In the genomic region with DNA sequence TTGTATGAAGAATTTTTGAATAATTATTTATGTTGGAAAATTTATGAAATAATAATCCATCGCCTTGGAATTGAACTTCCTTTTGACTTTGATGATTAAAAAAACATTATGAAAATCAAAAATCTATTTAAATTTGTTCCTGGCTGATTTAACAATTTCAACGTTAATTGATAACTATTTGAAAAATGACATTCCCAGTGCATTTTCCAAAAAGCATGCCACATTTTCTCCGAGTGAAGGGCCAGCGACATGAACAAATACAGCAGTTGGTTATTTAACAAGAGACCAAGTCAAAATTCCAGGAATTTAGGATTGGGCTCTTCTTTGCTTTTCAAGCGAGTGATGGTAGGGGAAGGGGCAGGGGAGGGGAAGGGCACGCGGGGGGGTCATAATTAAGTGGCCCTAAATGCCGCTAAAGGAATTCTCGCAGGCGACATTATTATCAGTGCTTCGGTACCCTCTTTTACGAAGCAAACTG, we compare ENCODE assay signal across 4 fruit fly cellular contexts.
TF ChIP-seq lines count a peak whose summit lies in the region.

No protein-coding gene starts in this region.

- no peak for TF ChIP-seq CTCF in whole organism, embryonic (GFP tag; optimal IDR thresholded peaks at IDR 0.05; lab: Kevin White, UChicago)

TF ChIP-seq in whole organism, embryonic, 481 proteins besides CTCF, POLR2A, EP300 and RAD21 (continues in another document):
- TF ChIP-seq CG32767 (GFP tag; IDR thresholded peaks at IDR 0.05; lab: Robert Waterston, UW), result no peak
- no peak for TF ChIP-seq CG9797 (GFP tag; optimal IDR thresholded peaks at IDR 0.05; lab: Kevin White, UChicago)
- no peak for TF ChIP-seq CG32772 (GFP tag; IDR thresholded peaks at IDR 0.05; lab: Robert Waterston, UW)
- TF ChIP-seq stc (GFP tag; IDR thresholded peaks at IDR 0.05; lab: Robert Waterston, UW), result no peak
- TF ChIP-seq Side (GFP tag; optimal IDR thresholded peaks at IDR 0.05; lab: Kevin White, UChicago), result no peak
- no peak for TF ChIP-seq unc-4 (GFP tag; IDR thresholded peaks at IDR 0.05; lab: Robert Waterston, UW; ENCODE audit: partially characterized antibody)
- no peak for TF ChIP-seq Jarid2 (GFP tag; optimal IDR thresholded peaks at IDR 0.05; lab: Kevin White, UChicago)
- peak; percentile 24 for TF ChIP-seq lilli (GFP tag; optimal IDR thresholded peaks at IDR 0.05; lab: Kevin White, UChicago)
- no peak for TF ChIP-seq CG43689 (GFP tag; IDR thresholded peaks at IDR 0.05; lab: Robert Waterston, UW)
- no peak for TF ChIP-seq p53 (GFP tag; optimal IDR thresholded peaks at IDR 0.05; lab: Kevin White, UChicago)
- no peak for TF ChIP-seq HHEX (GFP tag; optimal IDR thresholded peaks at IDR 0.05; lab: Kevin White, UChicago)
- TF ChIP-seq CG8359 (GFP tag; optimal IDR thresholded peaks at IDR 0.05; lab: Kevin White, UChicago; ENCODE audit: borderline replicate concordance), result peak; percentile 37
- TF ChIP-seq CG3163 (GFP tag; optimal IDR thresholded peaks at IDR 0.05; lab: Kevin White, UChicago), result no peak
- no peak for TF ChIP-seq CG9609 (GFP tag; optimal IDR thresholded peaks at IDR 0.05; lab: Kevin White, UChicago)
- no peak for TF ChIP-seq ash1 (GFP tag; optimal IDR thresholded peaks at IDR 0.05; lab: Kevin White, UChicago)
- TF ChIP-seq D (optimal IDR thresholded peaks at IDR 0.05; lab: Kevin White, UChicago), result no peak
- peak; percentile 69 for TF ChIP-seq D (GFP tag; optimal IDR thresholded peaks at IDR 0.05; lab: Kevin White, UChicago)
- peak; percentile 70 for TF ChIP-seq zen (tag; optimal IDR thresholded peaks at IDR 0.05; lab: Kevin White, UChicago)
- TF ChIP-seq CG2889 (GFP tag; IDR thresholded peaks at IDR 0.05; lab: Robert Waterston, UW), result no peak
- TF ChIP-seq Trl (optimal IDR thresholded peaks at IDR 0.05; lab: Kevin White, UChicago), result no peak
- no peak for TF ChIP-seq Trl (GFP tag; optimal IDR thresholded peaks at IDR 0.05; lab: Kevin White, UChicago)
- no peak for TF ChIP-seq Tbp (GFP tag; optimal IDR thresholded peaks at IDR 0.05; lab: Kevin White, UChicago)

TF ChIP-seq in whole organism, prepupa, 60 proteins besides CTCF, POLR2A, EP300 and RAD21 (continues in another document):
- TF ChIP-seq CG34406 (GFP tag; optimal IDR thresholded peaks at IDR 0.05; lab: Kevin White, UChicago) (peak; percentile 59), Sox15 (GFP tag; optimal IDR thresholded peaks at IDR 0.05; lab: Kevin White, UChicago) (peak; percentile 28), CG3919 (GFP tag; optimal IDR thresholded peaks at IDR 0.05; lab: Kevin White, UChicago) (peak; percentile 72), CG11294 (GFP tag; IDR thresholded peaks at IDR 0.05; lab: Robert Waterston, UW) (no peak), Gug (GFP tag; IDR thresholded peaks at IDR 0.05; lab: Robert Waterston, UW) (no peak), OdsH (GFP tag; optimal IDR thresholded peaks at IDR 0.05; lab: Kevin White, UChicago) (peak; percentile 77), Hr4 (GFP tag; optimal IDR thresholded peaks at IDR 0.05; lab: Kevin White, UChicago) (peak; percentile 41), Eip93F (GFP tag; optimal IDR thresholded peaks at IDR 0.05; lab: Kevin White, UChicago) (peak; percentile 3), CG16779 (tag; optimal IDR thresholded peaks at IDR 0.05; lab: Kevin White, UChicago) (peak; percentile 67), dac (GFP tag; optimal IDR thresholded peaks at IDR 0.05; lab: Kevin White, UChicago) (no peak), fd85E (GFP tag; optimal IDR thresholded peaks at IDR 0.05; lab: Kevin White, UChicago) (no peak), CG10669 (GFP tag; optimal IDR thresholded peaks at IDR 0.05; lab: Kevin White, UChicago) (peak; percentile 82), CG11762 (GFP tag; optimal IDR thresholded peaks at IDR 0.05; lab: Kevin White, UChicago; ENCODE audit: insufficient read depth) (peak; percentile 49), CG4318 (GFP tag; optimal IDR thresholded peaks at IDR 0.05; lab: Kevin White, UChicago) (peak; percentile 35), Lpt (GFP tag; optimal IDR thresholded peaks at IDR 0.05; lab: Kevin White, UChicago) (peak; percentile 39), CG8119 (GFP tag; IDR thresholded peaks at IDR 0.05; lab: Robert Waterston, UW) (peak; percentile 68), CG32006 (GFP tag; optimal IDR thresholded peaks at IDR 0.05; lab: Kevin White, UChicago) (peak; percentile 67), eg (GFP tag; IDR thresholded peaks at IDR 0.05; lab: Robert Waterston, UW) (peak; percentile 33; the same call in 1 of the 3 replicates), spab (GFP tag; optimal IDR thresholded peaks at IDR 0.05; lab: Kevin White, UChicago) (peak; percentile 85), CG6854 (GFP tag; optimal IDR thresholded peaks at IDR 0.05; lab: Kevin White, UChicago) (no peak), fd59A (GFP tag; optimal IDR thresholded peaks at IDR 0.05; lab: Kevin White, UChicago) (peak; percentile 85), CG15336 (GFP tag; IDR thresholded peaks at IDR 0.05; lab: Robert Waterston, UW) (peak; percentile 63)

TF ChIP-seq in whole organism, pupa, 21 proteins besides CTCF, POLR2A, EP300 and RAD21:
- TF ChIP-seq CG15710 (tag; optimal IDR thresholded peaks at IDR 0.05; lab: Kevin White, UChicago) (peak; percentile 87), CG12605 (GFP tag; IDR thresholded peaks at IDR 0.05; lab: Robert Waterston, UW) (no peak), CG34367 (tag; optimal IDR thresholded peaks at IDR 0.05; lab: Kevin White, UChicago) (peak; percentile 84), CG32121 (GFP tag; IDR thresholded peaks at IDR 0.05; lab: Robert Waterston, UW) (no peak), rn (GFP tag; IDR thresholded peaks at IDR 0.05; lab: Robert Waterston, UW) (no peak), Pif1A (GFP tag; optimal IDR thresholded peaks at IDR 0.05; lab: Kevin White, UChicago) (peak; percentile 67), Pif1B (GFP tag; optimal IDR thresholded peaks at IDR 0.05; lab: Kevin White, UChicago) (peak; percentile 63), CG8301 (tag; optimal IDR thresholded peaks at IDR 0.05; lab: Kevin White, UChicago) (peak; percentile 73), CG13204 (GFP tag; optimal IDR thresholded peaks at IDR 0.05; lab: Kevin White, UChicago) (peak; percentile 25), Snoo (tag; optimal IDR thresholded peaks at IDR 0.05; lab: Kevin White, UChicago) (peak; percentile 55), gl (tag; optimal IDR thresholded peaks at IDR 0.05; lab: Kevin White, UChicago) (peak; percentile 64), Ets98B (GFP tag; IDR thresholded peaks at IDR 0.05; lab: Robert Waterston, UW) (no peak), CG14655 (GFP tag; optimal IDR thresholded peaks at IDR 0.05; lab: Kevin White, UChicago) (peak; percentile 88), CG9948 (tag; optimal IDR thresholded peaks at IDR 0.05; lab: Kevin White, UChicago) (peak; percentile 94), fd96Ca (GFP tag; IDR thresholded peaks at IDR 0.05; lab: Robert Waterston, UW) (no peak), EcR (GFP tag; optimal IDR thresholded peaks at IDR 0.05; lab: Kevin White, UChicago) (no peak), CG17806 (tag; optimal IDR thresholded peaks at IDR 0.05; lab: Kevin White, UChicago) (peak; percentile 90), CG4496 (GFP tag; IDR thresholded peaks at IDR 0.05; lab: Robert Waterston, UW) (peak; percentile 42; the same call in 1 of the 3 replicates), D1 (tag; optimal IDR thresholded peaks at IDR 0.05; lab: Kevin White, UChicago) (peak; percentile 83), CG8159 (tag; optimal IDR thresholded peaks at IDR 0.05; lab: Kevin White, UChicago) (peak; percentile 93), CG10348 (GFP tag; IDR thresholded peaks at IDR 0.05; lab: Robert Waterston, UW) (no peak)

TF ChIP-seq in whole organism, wandering third instar larva, 38 proteins besides CTCF, POLR2A, EP300 and RAD21 (continues in another document):
- TF ChIP-seq woc (GFP tag; optimal IDR thresholded peaks at IDR 0.05; lab: Kevin White, UChicago) (no peak), fru (GFP tag; optimal IDR thresholded peaks at IDR 0.05; lab: Kevin White, UChicago) (peak; percentile 65), Hr78 (GFP tag; optimal IDR thresholded peaks at IDR 0.05; lab: Kevin White, UChicago) (no peak), Hr83 (GFP tag; optimal IDR thresholded peaks at IDR 0.05; lab: Kevin White, UChicago; ENCODE audit: poor library complexity, severe bottlenecking) (no peak), CG32264 (GFP tag; optimal IDR thresholded peaks at IDR 0.05; lab: Kevin White, UChicago) (peak; percentile 37), sv (GFP tag; optimal IDR thresholded peaks at IDR 0.05; lab: Kevin White, UChicago) (peak; percentile 0), Myc (optimal IDR thresholded peaks at IDR 0.05; lab: Kevin White, UChicago) (no peak), jim (GFP tag; optimal IDR thresholded peaks at IDR 0.05; lab: Kevin White, UChicago) (no peak), CG9705 (GFP tag; optimal IDR thresholded peaks at IDR 0.05; lab: Kevin White, UChicago) (peak; percentile 39), dsf (GFP tag; optimal IDR thresholded peaks at IDR 0.05; lab: Kevin White, UChicago; ENCODE audit: borderline replicate concordance) (no peak), GATAd (GFP tag; optimal IDR thresholded peaks at IDR 0.05; lab: Kevin White, UChicago) (no peak), Sp1 (GFP tag; optimal IDR thresholded peaks at IDR 0.05; lab: Kevin White, UChicago) (peak; percentile 82), lola (GFP tag; optimal IDR thresholded peaks at IDR 0.05; lab: Kevin White, UChicago) (no peak), Hnf4 (GFP tag; optimal IDR thresholded peaks at IDR 0.05; lab: Kevin White, UChicago) (peak; percentile 54), rgr (GFP tag; optimal IDR thresholded peaks at IDR 0.05; lab: Kevin White, UChicago) (peak; percentile 72), dl (GFP tag; optimal IDR thresholded peaks at IDR 0.05; lab: Kevin White, UChicago; ENCODE audit: insufficient read depth in 1 of 2, partially characterized antibody in 2 of 2) (no peak), sage (GFP tag; optimal IDR thresholded peaks at IDR 0.05; lab: Kevin White, UChicago) (peak; percentile 15), foxo (GFP tag; optimal IDR thresholded peaks at IDR 0.05; lab: Kevin White, UChicago) (peak in 1 of 2 experiments; percentile 75), tai (GFP tag; optimal IDR thresholded peaks at IDR 0.05; lab: Kevin White, UChicago) (peak; percentile 13), Abd-B (GFP tag; optimal IDR thresholded peaks at IDR 0.05; lab: Kevin White, UChicago) (no peak), pan (optimal IDR thresholded peaks at IDR 0.05; lab: Kevin White, UChicago) (no peak), Dfd (GFP tag; optimal IDR thresholded peaks at IDR 0.05; lab: Kevin White, UChicago) (no peak), Dif (GFP tag; optimal IDR thresholded peaks at IDR 0.05; lab: Kevin White, UChicago; ENCODE audit: partially characterized antibody) (no peak), h (GFP tag; optimal IDR thresholded peaks at IDR 0.05; lab: Kevin White, UChicago) (peak; percentile 52), Rel (GFP tag; optimal IDR thresholded peaks at IDR 0.05; lab: Kevin White, UChicago) (no peak), Rel (tag; optimal IDR thresholded peaks at IDR 0.05; lab: Kevin White, UChicago) (no peak), N (GFP tag; optimal IDR thresholded peaks at IDR 0.05; lab: Kevin White, UChicago) (no peak), psq (GFP tag; optimal IDR thresholded peaks at IDR 0.05; lab: Kevin White, UChicago) (no peak), Mio (GFP tag; optimal IDR thresholded peaks at IDR 0.05; lab: Kevin White, UChicago) (no peak)

Comparison
In these comparisons a context has a peak if more than half of its experiments do, and no peak if none do; other contexts are left out.
1. Of the 7 proteins assayed by ChIP-seq in both whole organism, embryonic and whole organism, prepupa: peak only in whole organism, embryonic: none; only in whole organism, prepupa: CG16779, Hr39 and Lpt; in both: Blimp-1 and Sox102F; in neither: 2.